Worm (Caenorhabditis elegans): ENCODE data around the gene coq-8.

DNA sequence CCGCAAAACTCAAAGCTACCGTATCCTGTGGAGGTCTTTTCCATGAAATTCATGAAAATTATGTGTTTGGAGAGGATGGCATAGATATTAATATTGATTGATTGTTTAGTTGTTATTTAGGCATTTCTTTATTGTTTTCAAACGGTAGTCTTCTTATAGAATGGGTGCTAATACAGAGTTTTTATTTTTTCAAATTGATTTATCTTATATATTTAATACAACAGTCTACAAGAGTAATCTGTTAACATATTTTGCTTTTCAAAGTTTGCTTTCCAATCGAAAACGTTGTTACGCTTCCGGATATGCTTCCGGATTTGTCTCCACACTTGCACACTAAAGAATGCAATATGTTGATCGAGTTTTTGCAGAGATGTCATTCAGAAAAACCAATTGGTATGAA, 3.5 kb downstream of the coq-8 start, which contains the start of gene C35D10.17:
- TF ChIP-seq ztf-11 (tag; optimal IDR thresholded peaks at IDR 0.05), result no peak
- no peak for TF ChIP-seq fos-1 (tag; optimal IDR thresholded peaks at IDR 0.05)
- no peak for TF ChIP-seq nhr-77 (tag; optimal IDR thresholded peaks at IDR 0.05)
- no peak for TF ChIP-seq mdl-1 (tag; optimal IDR thresholded peaks at IDR 0.05)
- TF ChIP-seq skn-1 (tag; optimal IDR thresholded peaks at IDR 0.05), result no peak
- TF ChIP-seq zag-1 (tag; optimal IDR thresholded peaks at IDR 0.05), result no peak
- TF ChIP-seq jun-1 (tag; optimal IDR thresholded peaks at IDR 0.05), result no peak
- TF ChIP-seq pqm-1 (tag; optimal IDR thresholded peaks at IDR 0.05), result no peak
- TF ChIP-seq snpc-4 (tag; optimal IDR thresholded peaks at IDR 0.05), result no peak
- no peak for TF ChIP-seq sea-2 (GFP tag; optimal IDR thresholded peaks at IDR 0.05)
- no peak for TF ChIP-seq aly-2 (tag; optimal IDR thresholded peaks at IDR 0.05)
